Worm (Caenorhabditis elegans) whole organism, early embryonic: Measurements from ENCODE around the gene stdh-2.

ENCODE experiments used
- ceh-13 ChIP-seq: fragments of 200-800 bp; sonication (Bioruptor generic); optimal IDR thresholded peaks from 2 replicates; lab custom pipeline; 2018; ENCODE audit warnings: mild to moderate bottlenecking, missing genetic modification characterization, missing compliant biosample characterization
- scrt-1 ChIP-seq: fragments of 200-800 bp; sonication (Bioruptor generic); IDR thresholded peaks from 2 replicates; pipeline ENCODE4 v1.3.6; 2022; ENCODE audit warnings: missing genetic modification characterization, missing compliant biosample characterization

- TF ChIP-seq scrt-1 (no peak), ceh-13 (GFP tag; lab: Kevin White, UChicago) (no peak)
Measured at ce11 chrV:16266514-16266913, 42.4 kb downstream of the stdh-2 start, which contains the start of gene T13F3.4.
